Worm (Caenorhabditis elegans) whole organism, L4 larva: Measurements from ENCODE around the gene C25G6.3.

Source experiments
- D1046.2 ChIP-seq: fragments of 200-800 bp; sonication (Bioruptor generic); IDR thresholded peaks from 2 replicates; pipeline ENCODE4 v1.3.6; 2022; ENCODE audit warnings: missing genetic modification characterization, missing compliant biosample characterization
- F10B5.3 ChIP-seq: sonication (generic microtip); optimal IDR thresholded peaks from 2 replicates; lab custom pipeline; 2016; ENCODE audit warnings: mild to moderate bottlenecking, missing genetic modification characterization, missing compliant biosample characterization
- F37D6.2 ChIP-seq: sonication (generic microtip); optimal IDR thresholded peaks from 2 replicates; lab custom pipeline; 2016; ENCODE audit warnings: mild to moderate bottlenecking, missing genetic modification characterization, missing compliant biosample characterization
- R02D3.7 ChIP-seq: fragments of 150-350 bp; sonication (generic microtip); optimal IDR thresholded peaks from 3 replicates; lab custom pipeline; 2014; ENCODE audit warnings: missing biosample characterization, missing genetic modification characterization
- T20F7.1 ChIP-seq: fragments of 200-800 bp; sonication (Bioruptor generic); optimal IDR thresholded peaks from 2 replicates; lab custom pipeline; 2018; ENCODE audit warnings: mild to moderate bottlenecking, missing genetic modification characterization, missing compliant biosample characterization
- Y105C5A.15 ChIP-seq: fragments of 200-800 bp; sonication (Bioruptor generic); IDR thresholded peaks from 2 replicates; pipeline ENCODE4 v1.3.6; 2022; ENCODE audit warnings: missing genetic modification characterization, missing compliant biosample characterization
- Y5F2A.4 ChIP-seq: fragments of 200-800 bp; sonication (Bioruptor generic); optimal IDR thresholded peaks from 2 replicates; lab custom pipeline; 2018; ENCODE audit warnings: mild to moderate bottlenecking, missing genetic modification characterization, missing compliant biosample characterization
- Y75B8A.6 ChIP-seq: fragments of 200-800 bp; sonication (Bioruptor generic); IDR thresholded peaks from 2 replicates; pipeline ENCODE4 v1.3.6; 2022; ENCODE audit warnings: missing genetic modification reagents, missing genetic modification characterization, missing compliant biosample characterization
- aha-1 ChIP-seq: fragments of 150-350 bp; peaks from one replicate; lab custom pipeline; 2014; ENCODE audit warnings: missing biosample characterization, missing genetic modification characterization
- ama-1 ChIP-seq: fragments of 150-350 bp; optimal IDR thresholded peaks from 2 replicates; lab custom pipeline; 2014; ENCODE audit warnings: inconsistent platforms, mixed read lengths
- arid-1 ChIP-seq: fragments of 200-800 bp; sonication (Bioruptor generic); conservative IDR thresholded peaks from 2 replicates; pipeline ENCODE4 v1.3.6; 2022; ENCODE audit warnings: missing genetic modification reagents, missing genetic modification characterization, missing compliant biosample characterization
- ceh-20 ChIP-seq: fragments of 200-800 bp; sonication (Bioruptor generic); IDR thresholded peaks from 2 replicates; pipeline ENCODE4 v1.3.6; 2022; ENCODE audit warnings: missing genetic modification reagents, missing genetic modification characterization, missing compliant biosample characterization
- ceh-62 ChIP-seq: sonication (generic microtip); optimal IDR thresholded peaks from 2 replicates; lab custom pipeline; 2017; ENCODE audit warnings: missing biosample characterization, missing genetic modification characterization
- ceh-82 ChIP-seq: sonication (generic microtip); optimal IDR thresholded peaks from 2 replicates; lab custom pipeline; 2017; ENCODE audit warnings: missing biosample characterization, missing genetic modification characterization
- ces-1 ChIP-seq: fragments of 150-350 bp; sonication (generic microtip); optimal IDR thresholded peaks from 4 replicates; lab custom pipeline; 2014; ENCODE audit warnings: missing biosample characterization, missing genetic modification reagents, missing genetic modification characterization
- cey-2 ChIP-seq: sonication (generic microtip); optimal IDR thresholded peaks from 3 replicates; lab custom pipeline; 2017; ENCODE audit warnings: missing genetic modification characterization, mild to moderate bottlenecking, missing compliant biosample characterization, antibody characterized with exemption, borderline replicate concordance; ENCODE audit not compliant: insufficient read depth
- ctbp-1 ChIP-seq: fragments of 200-800 bp; sonication (Bioruptor generic); IDR thresholded peaks from 2 replicates; pipeline ENCODE4 v1.3.6; 2022; ENCODE audit warnings: missing genetic modification reagents, missing genetic modification characterization, missing compliant biosample characterization
- daf-16 ChIP-seq, 3 experiments: sonication (generic microtip); optimal IDR thresholded peaks; 2 replicates each; lab custom pipeline; 2016 to 2017; ENCODE audit warnings: missing genetic modification characterization in 3 of 3, missing genetic modification reagents in 3 of 3, mild to moderate bottlenecking in 2 of 3, missing compliant biosample characterization in 2 of 3, missing biosample characterization in 1 of 3, moderate library complexity in 1 of 3
- daf-19 ChIP-seq: fragments of 200-800 bp; sonication (Bioruptor generic); conservative IDR thresholded peaks from 2 replicates; pipeline ENCODE4 v1.3.6; 2022; ENCODE audit warnings: missing genetic modification characterization, missing compliant biosample characterization
- duxl-1 ChIP-seq: sonication (generic microtip); optimal IDR thresholded peaks from 2 replicates; lab custom pipeline; 2016; ENCODE audit warnings: mild to moderate bottlenecking, missing genetic modification characterization, moderate library complexity, missing compliant biosample characterization; ENCODE audit not compliant: poor library complexity
- egl-27 ChIP-seq: sonication (generic microtip); optimal IDR thresholded peaks from 3 replicates; lab custom pipeline; 2017; ENCODE audit warnings: missing biosample characterization, missing genetic modification reagents, missing genetic modification characterization
- egl-43 ChIP-seq: fragments of 200-800 bp; sonication (Bioruptor generic); IDR thresholded peaks from 2 replicates; pipeline ENCODE4 v1.3.6; 2022; ENCODE audit warnings: missing genetic modification reagents, missing genetic modification characterization, missing compliant biosample characterization
- fos-1 ChIP-seq: fragments of 150-350 bp; optimal IDR thresholded peaks from 2 replicates; lab custom pipeline; 2014; ENCODE audit warnings: missing biosample characterization, missing genetic modification characterization
- gei-8 ChIP-seq: fragments of 200-800 bp; sonication (Bioruptor generic); optimal IDR thresholded peaks from 2 replicates; lab custom pipeline; 2018; ENCODE audit warnings: mild to moderate bottlenecking, missing genetic modification characterization, missing compliant biosample characterization
- lim-7 ChIP-seq: fragments of 200-800 bp; sonication (Bioruptor generic); IDR thresholded peaks from 2 replicates; pipeline ENCODE4 v1.3.6; 2022; ENCODE audit warnings: missing genetic modification characterization, missing compliant biosample characterization
- lin-1 ChIP-seq: fragments of 200-800 bp; sonication (Bioruptor generic); IDR thresholded peaks from 2 replicates; pipeline ENCODE4 v1.3.6; 2022; ENCODE audit warnings: missing genetic modification reagents, missing genetic modification characterization, missing compliant biosample characterization
- lin-13 ChIP-seq: fragments of 150-350 bp; optimal IDR thresholded peaks from 2 replicates; lab custom pipeline; 2014; ENCODE audit warnings: missing biosample characterization, missing genetic modification reagents, missing genetic modification characterization
- lin-15B ChIP-seq: fragments of 150-350 bp; sonication (generic microtip); optimal IDR thresholded peaks from 3 replicates; lab custom pipeline; 2014; ENCODE audit warnings: missing biosample characterization, missing genetic modification characterization
- lin-38 ChIP-seq: fragments of 200-800 bp; sonication (Bioruptor generic); IDR thresholded peaks from 2 replicates; pipeline ENCODE4 v1.3.6; 2022; ENCODE audit warnings: missing genetic modification reagents, missing genetic modification characterization, missing compliant biosample characterization
- mep-1 ChIP-seq: fragments of 150-350 bp; sonication (generic microtip); optimal IDR thresholded peaks from 3 replicates; lab custom pipeline; 2014; ENCODE audit warnings: missing biosample characterization, missing genetic modification characterization
- nhr-10 ChIP-seq: fragments of 150-350 bp; optimal IDR thresholded peaks from 2 replicates; lab custom pipeline; 2014; ENCODE audit warnings: missing biosample characterization, missing genetic modification characterization
- nhr-11 ChIP-seq: fragments of 150-350 bp; optimal IDR thresholded peaks from 2 replicates; lab custom pipeline; 2014; ENCODE audit warnings: missing biosample characterization, missing genetic modification characterization
- nhr-111 ChIP-seq: fragments of 200-800 bp; sonication (Bioruptor generic); optimal IDR thresholded peaks from 2 replicates; lab custom pipeline; 2018; ENCODE audit warnings: mild to moderate bottlenecking, missing genetic modification characterization, missing compliant biosample characterization
- nhr-41 ChIP-seq: fragments of 200-800 bp; sonication (Bioruptor generic); IDR thresholded peaks from 2 replicates; pipeline ENCODE4 v1.3.6; 2022; ENCODE audit warnings: missing genetic modification reagents, missing genetic modification characterization, missing compliant biosample characterization
- nhr-76 ChIP-seq: fragments of 150-350 bp; optimal IDR thresholded peaks from 2 replicates; lab custom pipeline; 2014; ENCODE audit warnings: missing biosample characterization, missing genetic modification characterization
- nhr-77 ChIP-seq: fragments of 150-350 bp; optimal IDR thresholded peaks from 2 replicates; lab custom pipeline; 2014; ENCODE audit warnings: missing biosample characterization, missing genetic modification characterization
- php-3 ChIP-seq: fragments of 200-800 bp; sonication (Bioruptor generic); IDR thresholded peaks from 2 replicates; pipeline ENCODE4 v1.3.6; 2022; ENCODE audit warnings: missing genetic modification reagents, missing genetic modification characterization, missing compliant biosample characterization
- pqm-1 ChIP-seq: sonication (generic microtip); optimal IDR thresholded peaks from 2 replicates; lab custom pipeline; 2017; ENCODE audit warnings: missing biosample characterization, missing genetic modification characterization
- sdz-12 ChIP-seq: fragments of 200-800 bp; sonication (Bioruptor generic); optimal IDR thresholded peaks from 2 replicates; lab custom pipeline; 2018; ENCODE audit warnings: mild to moderate bottlenecking, missing genetic modification characterization, missing compliant biosample characterization
- set-16 ChIP-seq: fragments of 200-800 bp; sonication (Bioruptor generic); IDR thresholded peaks from 2 replicates; pipeline ENCODE4 v1.3.6; 2022; ENCODE audit warnings: missing genetic modification reagents, missing genetic modification characterization, missing compliant biosample characterization
- snpc-1.2 ChIP-seq: fragments of 200-800 bp; sonication (Bioruptor generic); IDR thresholded peaks from 2 replicates; pipeline ENCODE4 v1.3.6; 2022; ENCODE audit warnings: missing genetic modification reagents, missing genetic modification characterization, missing compliant biosample characterization
- unc-130 ChIP-seq: sonication (generic microtip); optimal IDR thresholded peaks from 2 replicates; lab custom pipeline; 2016; ENCODE audit warnings: missing genetic modification reagents, missing genetic modification characterization, missing compliant biosample characterization
- zfp-3 ChIP-seq: fragments of 200-800 bp; sonication (Bioruptor generic); conservative IDR thresholded peaks from 2 replicates; pipeline ENCODE4 v1.3.6; 2022; ENCODE audit warnings: missing genetic modification reagents, missing genetic modification characterization, missing compliant biosample characterization

Gene C25G6.3

DNA sequence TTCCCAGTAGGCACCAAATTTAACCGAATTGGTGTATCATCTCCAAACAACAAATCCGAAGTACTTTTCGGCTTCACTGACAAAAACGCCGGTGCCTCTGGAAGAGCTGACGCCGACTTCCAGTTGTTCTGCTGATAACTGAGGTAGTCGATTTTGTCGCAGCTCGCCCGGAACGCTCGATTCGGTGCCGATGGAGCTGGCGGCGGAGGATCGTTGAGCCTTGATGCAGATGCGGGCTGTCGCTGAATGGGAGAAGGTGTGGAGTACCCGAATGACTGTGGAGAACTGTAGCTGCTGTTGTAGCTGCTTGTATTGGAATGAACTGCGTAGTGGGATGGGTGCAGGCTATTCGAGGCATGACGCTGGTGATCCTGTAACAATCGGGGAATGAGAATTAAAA lies 25.6 kb downstream of the C25G6.3 start:
- TF ChIP-seq php-3 (GFP tag; lab: Robert Waterston, UW), result no peak
- TF ChIP-seq set-16 (GFP tag; lab: Robert Waterston, UW), result peak; percentile 75
- no peak for TF ChIP-seq nhr-77 (tag; lab: Kevin White, UChicago)
- 0 out of 2 replicates have a peak, but pooled peaks have one; percentile 36 for TF ChIP-seq egl-43 (GFP tag; lab: Robert Waterston, UW)
- TF ChIP-seq duxl-1, result no peak
- TF ChIP-seq Y5F2A.4 (GFP tag; lab: Kevin White, UChicago), result no peak
- no peak for TF ChIP-seq R02D3.7 (tag; lab: Kevin White, UChicago)
- TF ChIP-seq Y105C5A.15 (GFP tag; lab: Robert Waterston, UW), result no peak
- TF ChIP-seq, all 104 proteins: peak for 2

DNA sequence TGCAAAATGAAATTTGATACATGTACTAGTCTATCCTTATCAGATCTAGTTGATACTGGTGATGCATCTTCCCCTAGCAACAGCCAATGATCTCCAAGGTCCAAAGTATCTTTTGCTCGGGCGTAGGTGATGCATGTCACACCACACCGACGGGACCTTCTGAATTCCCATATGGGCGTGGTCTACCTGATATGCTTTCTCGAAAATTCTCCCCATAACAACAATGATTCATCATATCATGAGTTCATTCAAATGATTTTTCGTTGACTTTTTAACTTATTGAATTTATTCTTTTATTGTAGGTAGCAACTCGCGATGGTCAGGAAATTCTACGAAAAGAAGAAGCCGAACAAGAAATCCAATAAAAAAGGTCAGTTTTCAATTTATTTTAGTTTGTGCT lies 29.6 kb downstream of the C25G6.3 start, which contains the start of gene C46H3.1:
Gene C46H3.1, plus strand, starts transcription at position 301 of the 400 bp plus-strand sequence.
- TF ChIP-seq lin-15B (tag; lab: Kevin White, UChicago), result no peak
- no peak for TF ChIP-seq ces-1
- no peak for TF ChIP-seq unc-130 (GFP tag; lab: Kevin White, UChicago)
- no peak for TF ChIP-seq daf-16 (GFP tag; optimal IDR thresholded peaks at IDR 0.05; lab: Kevin White, UChicago)
- TF ChIP-seq daf-16 (tag; optimal IDR thresholded peaks at IDR 0.05; lab: Kevin White, UChicago), result no peak
- TF ChIP-seq daf-19 (GFP tag; lab: Robert Waterston, UW), result no peak
- TF ChIP-seq lin-13, result no peak
- TF ChIP-seq T20F7.1 (GFP tag; lab: Kevin White, UChicago), result no peak
- TF ChIP-seq gei-8 (GFP tag; lab: Kevin White, UChicago), result no peak
- TF ChIP-seq egl-27 (tag; lab: Kevin White, UChicago), result no peak

- TF ChIP-seq sdz-12 (GFP tag; lab: Kevin White, UChicago) (no peak), ctbp-1 (GFP tag; lab: Robert Waterston, UW) (no peak), daf-16 (GFP tag; optimal IDR thresholded peaks at IDR 0.05; lab: Kevin White, UChicago) (peak in 1 of 2 experiments; percentile 40), daf-16 (tag; optimal IDR thresholded peaks at IDR 0.05; lab: Kevin White, UChicago) (no peak), mep-1 (tag; lab: Kevin White, UChicago) (no peak), lim-7 (GFP tag; lab: Robert Waterston, UW) (no peak), cey-2 (tag; lab: Kevin White, UChicago) (no peak), ceh-62 (tag; lab: Kevin White, UChicago) (no peak), fos-1 (tag; lab: Kevin White, UChicago) (no peak), nhr-76 (tag; lab: Kevin White, UChicago) (no peak), lin-38 (GFP tag; lab: Robert Waterston, UW) (no peak), lin-15B (tag; lab: Kevin White, UChicago) (no peak), Y5F2A.4 (GFP tag; lab: Kevin White, UChicago) (no peak), aha-1 (tag; lab: Kevin White, UChicago) (peak; percentile 36), ceh-20 (GFP tag; lab: Robert Waterston, UW) (no peak), nhr-10 (no peak), nhr-111 (no peak), F37D6.2 (no peak), zfp-3 (GFP tag; lab: Robert Waterston, UW) (no peak), ceh-82 (tag; lab: Kevin White, UChicago) (no peak), Y75B8A.6 (no peak), snpc-1.2 (0 out of 2 replicates have a peak, but pooled peaks have one; percentile 32), arid-1 (GFP tag; lab: Robert Waterston, UW) (no peak), nhr-11 (tag; lab: Kevin White, UChicago) (no peak), F10B5.3 (no peak), nhr-41 (GFP tag; lab: Robert Waterston, UW) (0 out of 2 replicates have a peak, but pooled peaks have one; percentile 6), lin-1 (no peak), ama-1 (no peak), lin-13 (no peak), D1046.2 (GFP tag; lab: Robert Waterston, UW) (no peak), pqm-1 (tag; lab: Kevin White, UChicago) (no peak)
Observed at ce11 chrX:1207915-1208314, 30.8 kb downstream of the C25G6.3 start.
